Worm (Caenorhabditis elegans): ENCODE data around the gene F29F11.20.

The F29F11.20 gene

ce11 chrV:10659343-10659742, 28.4 kb upstream of the F29F11.20 start:
- no peak for TF ChIP-seq aly-2 (tag; optimal IDR thresholded peaks at IDR 0.05)
- TF ChIP-seq unc-86 (tag; optimal IDR thresholded peaks at IDR 0.05): no peak
- TF ChIP-seq efl-3 (GFP tag; optimal IDR thresholded peaks at IDR 0.05): no peak
- no peak for TF ChIP-seq vab-15 (tag; optimal IDR thresholded peaks at IDR 0.05)
- no peak for TF ChIP-seq nhr-76 (tag; optimal IDR thresholded peaks at IDR 0.05)
- no peak for TF ChIP-seq isw-1 (GFP tag; IDR thresholded peaks at IDR 0.05)
- TF ChIP-seq ets-5 (GFP tag; IDR thresholded peaks at IDR 0.05): no peak
- no peak for TF ChIP-seq nhr-71 (tag; optimal IDR thresholded peaks at IDR 0.05)
- no peak for TF ChIP-seq sup-37 (GFP tag; optimal IDR thresholded peaks at IDR 0.05)

- TF ChIP-seq swsn-7 (tag; optimal IDR thresholded peaks at IDR 0.05) (peak; percentile 47), irx-1 (tag; optimal IDR thresholded peaks at IDR 0.05) (peak; percentile 0), hlh-4 (tag; optimal IDR thresholded peaks at IDR 0.05) (no peak), lsy-2 (tag; optimal IDR thresholded peaks at IDR 0.05) (peak; percentile 28 to 78), nhr-90 (tag; optimal IDR thresholded peaks at IDR 0.05; ENCODE audit: poor library complexity) (peak; percentile 11), unc-30 (tag; optimal IDR thresholded peaks at IDR 0.05) (no peak), ceh-63 (GFP tag; optimal IDR thresholded peaks at IDR 0.05) (no peak), tbx-2 (tag; optimal IDR thresholded peaks at IDR 0.05) (peak; percentile 61), mep-1 (tag; optimal IDR thresholded peaks at IDR 0.05) (peak; percentile 18), snu-23 (GFP tag; optimal IDR thresholded peaks at IDR 0.05) (peak; percentile 67), nhr-20 (tag; optimal IDR thresholded peaks at IDR 0.05) (peak; percentile 32), efl-1 (optimal IDR thresholded peaks at IDR 0.05) (peak; percentile 28 to 89), efl-1 (GFP tag; optimal IDR thresholded peaks at IDR 0.05 in 1 of 2) (peak; percentile 86 to 98), F16B12.6 (tag; optimal IDR thresholded peaks at IDR 0.05) (peak; percentile 72), lin-14 (GFP tag; optimal IDR thresholded peaks at IDR 0.05) (no peak), nhr-71 (tag; optimal IDR thresholded peaks at IDR 0.05) (peak; percentile 70), nhr-47 (tag; optimal IDR thresholded peaks at IDR 0.05) (peak; percentile 55), xbp-1 (tag; optimal IDR thresholded peaks at IDR 0.05) (peak; percentile 59), isw-1 (GFP tag; IDR thresholded peaks at IDR 0.05) (no peak; the same call in 1 of the 2 replicates), unc-86 (tag; optimal IDR thresholded peaks at IDR 0.05) (peak; percentile 10), lin-35 (GFP tag; optimal IDR thresholded peaks at IDR 0.05) (peak; percentile 81 to 92), ama-1 (optimal IDR thresholded peaks at IDR 0.05) (no peak), nhr-237 (tag; optimal IDR thresholded peaks at IDR 0.05) (no peak), nhr-28 (tag; optimal IDR thresholded peaks at IDR 0.05) (no peak), nhr-19 (GFP tag; conservative IDR thresholded peaks at IDR 0.05) (peak; percentile 16; the same call in 1 of the 2 replicates), dpl-1 (GFP tag; optimal IDR thresholded peaks at IDR 0.05) (peak; percentile 82 to 88 (median 84)), dsc-1 (tag; optimal IDR thresholded peaks at IDR 0.05) (peak; percentile 44), nhr-85 (tag) (peak; percentile 10)
These were observed 26.2 kb upstream of the F29F11.20 start, which contains the start of gene sqv-4 for ce11 chrV:10661417-10661945. sqv-4 (minus strand) TSS chrV:10661467.

- peak; percentile 87 for TF ChIP-seq blmp-1 (tag; optimal IDR thresholded peaks at IDR 0.05)
- TF ChIP-seq nhr-84 (tag; optimal IDR thresholded peaks at IDR 0.05): no peak
- TF ChIP-seq efl-1 (optimal IDR thresholded peaks at IDR 0.05): no peak
- TF ChIP-seq efl-1 (GFP tag; optimal IDR thresholded peaks at IDR 0.05 in 1 of 2): peak in 1 of 2 experiments; percentile 71
- TF ChIP-seq lin-14 (GFP tag; optimal IDR thresholded peaks at IDR 0.05): no peak
- TF ChIP-seq fkh-8 (tag; optimal IDR thresholded peaks at IDR 0.05): no peak
- no peak for TF ChIP-seq dpl-1 (GFP tag; optimal IDR thresholded peaks at IDR 0.05)
- no peak for TF ChIP-seq sptf-1 (tag; optimal IDR thresholded peaks at IDR 0.05)
- no peak for TF ChIP-seq egl-13 (tag; optimal IDR thresholded peaks at IDR 0.05)
- no peak for TF ChIP-seq nhr-47 (tag; optimal IDR thresholded peaks at IDR 0.05)
- no peak for TF ChIP-seq pqm-1 (tag; optimal IDR thresholded peaks at IDR 0.05)
- no peak for TF ChIP-seq C16A3.4 (tag; optimal IDR thresholded peaks at IDR 0.05)
- TF ChIP-seq mef-2 (tag; optimal IDR thresholded peaks at IDR 0.05): no peak
These were observed 25.7 kb upstream of the F29F11.20 start for ce11 chrV:10662000-10662399.

Data from whole organism, L1 larva.